Fruit fly (Drosophila melanogaster) whole organism, embryonic: ENCODE results near the gene EMC5.

Experiments used
- Bdp1 ChIP-seq: fragments of 200-800 bp; sonication (Bioruptor generic); optimal IDR thresholded peaks from 3 replicates; lab custom pipeline; 2016; ENCODE audit warnings: missing biosample characterization, missing genetic modification characterization
- Bgb ChIP-seq: fragments of 200-800 bp; sonication (Bioruptor generic); IDR thresholded peaks from 2 replicates; pipeline ENCODE4 v1.3.6; 2022; ENCODE audit warnings: missing biosample characterization, missing genetic modification characterization; ENCODE audit not compliant: partially characterized antibody
- CG10321 ChIP-seq: fragments of 200-800 bp; sonication (Bioruptor generic); IDR thresholded peaks from 2 replicates; pipeline ENCODE4 v1.3.6; 2022; ENCODE audit warnings: missing biosample characterization, missing genetic modification characterization
- CG11398 ChIP-seq: fragments of 200-800 bp; sonication (Bioruptor generic); optimal IDR thresholded peaks from 2 replicates; lab custom pipeline; 2016; ENCODE audit warnings: missing biosample characterization, missing genetic modification characterization
- CG11560 ChIP-seq: fragments of 200-800 bp; sonication (Bioruptor generic); IDR thresholded peaks from 3 replicates; pipeline ENCODE4 v1.3.6; 2022; ENCODE audit warnings: missing biosample characterization, missing genetic modification characterization
- CG12155 ChIP-seq: fragments of 200-800 bp; sonication (Bioruptor generic); optimal IDR thresholded peaks from 3 replicates; lab custom pipeline; 2016; ENCODE audit warnings: missing biosample characterization, missing genetic modification characterization
- CG13287 ChIP-seq: fragments of 200-800 bp; sonication (Bioruptor generic); IDR thresholded peaks from 2 replicates; pipeline ENCODE4 v1.3.6; 2022; ENCODE audit warnings: missing biosample characterization, missing genetic modification characterization; ENCODE audit not compliant: partially characterized antibody
- CG13775 ChIP-seq: fragments of 200-800 bp; sonication (Bioruptor generic); optimal IDR thresholded peaks from 3 replicates; lab custom pipeline; 2017; ENCODE audit warnings: missing biosample characterization, mild to moderate bottlenecking, missing genetic modification characterization
- CG14014 ChIP-seq: fragments of 200-800 bp; sonication (Bioruptor generic); IDR thresholded peaks from 2 replicates; pipeline ENCODE4 v1.3.6; 2022; ENCODE audit warnings: missing biosample characterization, missing genetic modification characterization
- CG17186 ChIP-seq: fragments of 200-800 bp; sonication (Bioruptor generic); optimal IDR thresholded peaks from 3 replicates; lab custom pipeline; 2017; ENCODE audit warnings: missing biosample characterization, missing genetic modification reagents, missing genetic modification characterization
- CG2120 ChIP-seq: fragments of 200-800 bp; sonication (Bioruptor generic); optimal IDR thresholded peaks from 3 replicates; lab custom pipeline; 2016; ENCODE audit warnings: missing biosample characterization, missing genetic modification characterization
- CG2202 ChIP-seq: fragments of 200-800 bp; sonication (Bioruptor generic); optimal IDR thresholded peaks from 2 replicates; lab custom pipeline; 2018; ENCODE audit warnings: missing biosample characterization, mild to moderate bottlenecking, missing genetic modification characterization
- CG2678 ChIP-seq: fragments of 200-800 bp; sonication (Bioruptor generic); optimal IDR thresholded peaks from 3 replicates; lab custom pipeline; 2019; ENCODE audit warnings: missing biosample characterization, mild to moderate bottlenecking, missing genetic modification characterization, moderate library complexity
- CG34376 ChIP-seq: fragments of 200-800 bp; sonication (Bioruptor generic); optimal IDR thresholded peaks from 2 replicates; lab custom pipeline; 2018; ENCODE audit warnings: missing biosample characterization, mild to moderate bottlenecking, missing genetic modification characterization
- CG4707 ChIP-seq: fragments of 200-800 bp; sonication (Bioruptor generic); optimal IDR thresholded peaks from 2 replicates; lab custom pipeline; 2018; ENCODE audit warnings: missing biosample characterization, mild to moderate bottlenecking, missing genetic modification characterization, moderate library complexity
- CG7556 ChIP-seq: fragments of 200-800 bp; sonication (Bioruptor generic); optimal IDR thresholded peaks from 2 replicates; lab custom pipeline; 2017; ENCODE audit warnings: missing biosample characterization, mild to moderate bottlenecking, missing genetic modification characterization
- CG9727 ChIP-seq: fragments of 200-800 bp; sonication (Bioruptor generic); optimal IDR thresholded peaks from 3 replicates; lab custom pipeline; 2017; ENCODE audit warnings: missing biosample characterization, mild to moderate bottlenecking, missing genetic modification characterization
- D ChIP-seq, 2 experiments: fragments of 200-800 bp in 1 of 2; fragments of >200 bp in 1 of 2; sonication (Bioruptor generic) in 1 of 2; optimal IDR thresholded peaks; 2 replicates in 1 of 2; 3 replicates in 1 of 2; lab custom pipeline; 2017; ENCODE audit warnings: mild to moderate bottlenecking in 1 of 2, missing biosample characterization in 1 of 2, missing genetic modification characterization in 1 of 2, missing genetic modification reagents in 1 of 2
- Dfd ChIP-seq, 2 experiments: fragments of >200 bp; optimal IDR thresholded peaks; 2 replicates each; lab custom pipeline; 2017; ENCODE audit warnings: missing biosample characterization in 2 of 2, missing genetic modification characterization in 2 of 2
- Dip3 ChIP-seq: fragments of 200-800 bp; sonication (Bioruptor generic); optimal IDR thresholded peaks from 3 replicates; lab custom pipeline; 2016; ENCODE audit warnings: missing biosample characterization, missing genetic modification characterization
- Doc3 ChIP-seq: fragments of 200-800 bp; sonication (Bioruptor generic); IDR thresholded peaks from 3 replicates; pipeline ENCODE4 v1.3.6; 2022; ENCODE audit warnings: missing biosample characterization, missing genetic modification characterization; ENCODE audit not compliant: partially characterized antibody
- Dref ChIP-seq: fragments of 200-800 bp; sonication (Bioruptor generic); IDR thresholded peaks from 2 replicates; pipeline ENCODE4 v1.3.6; 2022; ENCODE audit warnings: missing biosample characterization, missing genetic modification characterization
- Hr78 ChIP-seq, 2 experiments: fragments of 200-800 bp in 1 of 2; fragments of >200 bp in 1 of 2; sonication (Bioruptor generic) in 1 of 2; optimal IDR thresholded peaks; 2 replicates each; lab custom pipeline; 2017 to 2019; ENCODE audit warnings: missing biosample characterization in 2 of 2, missing genetic modification characterization in 2 of 2, mild to moderate bottlenecking in 1 of 2, moderate library complexity in 1 of 2
- Hsf ChIP-seq: fragments of 200-800 bp; sonication (Bioruptor generic); optimal IDR thresholded peaks from 3 replicates; lab custom pipeline; 2016; ENCODE audit warnings: missing biosample characterization, missing genetic modification characterization
- NfI ChIP-seq: fragments of 200-800 bp; sonication (Bioruptor generic); optimal IDR thresholded peaks from 3 replicates; lab custom pipeline; 2018; ENCODE audit warnings: missing biosample characterization, mild to moderate bottlenecking, missing genetic modification characterization, moderate library complexity
- Rfx ChIP-seq: fragments of 200-800 bp; sonication (Bioruptor generic); IDR thresholded peaks from 2 replicates; pipeline ENCODE4 v1.3.6; 2022; ENCODE audit warnings: missing biosample characterization, missing genetic modification characterization
- Sry-β ChIP-seq: fragments of 200-800 bp; sonication (Bioruptor generic); optimal IDR thresholded peaks from 2 replicates; lab custom pipeline; 2018; ENCODE audit warnings: missing biosample characterization, mild to moderate bottlenecking, missing genetic modification characterization, moderate library complexity
- Ssrp ChIP-seq: fragments of 200-800 bp; sonication (Bioruptor generic); optimal IDR thresholded peaks from 2 replicates; lab custom pipeline; 2018; ENCODE audit warnings: missing biosample characterization, mild to moderate bottlenecking, missing genetic modification characterization, moderate library complexity
- ato ChIP-seq: fragments of 200-800 bp; sonication (Bioruptor generic); IDR thresholded peaks from 2 replicates; pipeline ENCODE4 v1.3.6; 2022; ENCODE audit warnings: missing biosample characterization, missing genetic modification characterization; ENCODE audit not compliant: partially characterized antibody
- cg ChIP-seq: fragments of 200-800 bp; sonication (Bioruptor generic); optimal IDR thresholded peaks from 3 replicates; lab custom pipeline; 2019; ENCODE audit warnings: missing biosample characterization, mild to moderate bottlenecking, missing genetic modification characterization, moderate library complexity
- chm ChIP-seq: fragments of 200-800 bp; sonication (Bioruptor generic); IDR thresholded peaks from 2 replicates; pipeline ENCODE4 v1.3.6; 2022; ENCODE audit warnings: missing biosample characterization, missing genetic modification characterization
- dimm ChIP-seq: fragments of 200-800 bp; sonication (Bioruptor generic); IDR thresholded peaks from 2 replicates; pipeline ENCODE4 v1.3.6; 2022; ENCODE audit warnings: missing biosample characterization, missing genetic modification characterization
- emc ChIP-seq: fragments of 200-800 bp; sonication (Bioruptor generic); optimal IDR thresholded peaks from 2 replicates; lab custom pipeline; 2016; ENCODE audit warnings: missing biosample characterization, missing genetic modification characterization
- gcm ChIP-seq: fragments of 200-800 bp; sonication (Bioruptor generic); optimal IDR thresholded peaks from 2 replicates; lab custom pipeline; 2019; ENCODE audit warnings: missing biosample characterization, mild to moderate bottlenecking, missing genetic modification characterization, moderate library complexity
- gro ChIP-seq: fragments of 200-800 bp; sonication (Bioruptor generic); optimal IDR thresholded peaks from 2 replicates; lab custom pipeline; 2016; ENCODE audit warnings: missing biosample characterization, missing genetic modification characterization
- gsb-n ChIP-seq: fragments of 200-800 bp; sonication (Bioruptor generic); optimal IDR thresholded peaks from 3 replicates; lab custom pipeline; 2018; ENCODE audit warnings: missing biosample characterization, mild to moderate bottlenecking, missing genetic modification characterization
- inv ChIP-seq: fragments of 200-800 bp; sonication (Bioruptor generic); IDR thresholded peaks from 2 replicates; pipeline ENCODE4 v1.3.6; 2022; ENCODE audit warnings: missing biosample characterization, missing genetic modification characterization; ENCODE audit not compliant: partially characterized antibody
- klu ChIP-seq: fragments of 200-800 bp; sonication (Bioruptor generic); IDR thresholded peaks from 2 replicates; pipeline ENCODE4 v1.3.6; 2022; ENCODE audit warnings: missing biosample characterization, missing genetic modification characterization
- nerfin-2 ChIP-seq: fragments of 200-800 bp; sonication (Bioruptor generic); IDR thresholded peaks from 2 replicates; pipeline ENCODE4 v1.3.6; 2022; ENCODE audit warnings: missing biosample characterization, missing genetic modification characterization; ENCODE audit not compliant: partially characterized antibody
- nmo ChIP-seq: fragments of 200-800 bp; sonication (Bioruptor generic); optimal IDR thresholded peaks from 2 replicates; lab custom pipeline; 2018; ENCODE audit warnings: missing biosample characterization, mild to moderate bottlenecking, missing genetic modification characterization, moderate library complexity
- pzg ChIP-seq: fragments of 200-800 bp; sonication (Bioruptor generic); optimal IDR thresholded peaks from 3 replicates; lab custom pipeline; 2018; ENCODE audit warnings: missing biosample characterization, mild to moderate bottlenecking, missing genetic modification characterization, moderate library complexity
- sc ChIP-seq, 3 experiments: fragments of >200 bp in 2 of 3; fragments of 200-800 bp in 1 of 3; sonication (Bioruptor generic) in 1 of 3; optimal IDR thresholded peaks; 2 replicates in 2 of 3; 3 replicates in 1 of 3; lab custom pipeline; 2017; ENCODE audit warnings: mild to moderate bottlenecking in 1 of 3, missing biosample characterization in 1 of 3, missing genetic modification characterization in 1 of 3, missing genetic modification reagents in 1 of 3
- sens-2 ChIP-seq: fragments of 200-800 bp; sonication (Bioruptor generic); IDR thresholded peaks from 2 replicates; pipeline ENCODE4 v1.3.6; 2022; ENCODE audit warnings: missing biosample characterization, missing genetic modification characterization
- sisA ChIP-seq: fragments of 200-800 bp; sonication (Bioruptor generic); IDR thresholded peaks from 2 replicates; pipeline ENCODE4 v1.3.6; 2022; ENCODE audit warnings: missing biosample characterization, missing genetic modification characterization
- slbo ChIP-seq: fragments of 200-800 bp; sonication (Bioruptor generic); IDR thresholded peaks from 2 replicates; pipeline ENCODE4 v1.3.6; 2022; ENCODE audit warnings: missing biosample characterization, missing genetic modification characterization
- sr ChIP-seq: fragments of 200-800 bp; sonication (Bioruptor generic); IDR thresholded peaks from 3 replicates; pipeline ENCODE4 v1.3.6; 2022; ENCODE audit warnings: missing biosample characterization, missing genetic modification characterization
- unpg ChIP-seq: fragments of 200-800 bp; sonication (Bioruptor generic); optimal IDR thresholded peaks from 3 replicates; lab custom pipeline; 2018; ENCODE audit warnings: missing biosample characterization, mild to moderate bottlenecking, missing genetic modification characterization, moderate library complexity
- zen2 ChIP-seq: fragments of 200-800 bp; sonication (Bioruptor generic); IDR thresholded peaks from 3 replicates; pipeline ENCODE4 v1.3.6; 2022; ENCODE audit warnings: missing biosample characterization, missing genetic modification characterization; ENCODE audit not compliant: partially characterized antibody

EMC5 gene

dm6 chr2L:18946636-18947514, 40.6 kb upstream of the EMC5 start (continued):
- TF ChIP-seq D (optimal IDR thresholded peaks at IDR 0.05; lab: Kevin White, UChicago) = no peak
- no peak for TF ChIP-seq D (GFP tag; optimal IDR thresholded peaks at IDR 0.05; lab: Kevin White, UChicago)
- TF ChIP-seq CG11560 (tag; lab: Robert Waterston, UW) = no peak
- TF ChIP-seq sc (optimal IDR thresholded peaks at IDR 0.05; lab: Kevin White, UChicago) = no peak
- TF ChIP-seq sc (GFP tag; optimal IDR thresholded peaks at IDR 0.05; lab: Kevin White, UChicago) = peak; percentile 46
- no peak for TF ChIP-seq Bdp1 (GFP tag; lab: Kevin White, UChicago)
- TF ChIP-seq CG7556 = peak; percentile 21
- no peak for TF ChIP-seq Dfd (GFP tag; optimal IDR thresholded peaks at IDR 0.05; lab: Kevin White, UChicago)
- TF ChIP-seq CG2678 = peak; percentile 36
- TF ChIP-seq gsb-n = peak; percentile 61
- no peak for TF ChIP-seq NfI (GFP tag; lab: Kevin White, UChicago)
- no peak for TF ChIP-seq CG2120 (GFP tag; lab: Kevin White, UChicago)
- TF ChIP-seq dimm = no peak
- no peak for TF ChIP-seq chm (GFP tag; lab: Robert Waterston, UW)
- no peak for TF ChIP-seq klu
- TF ChIP-seq sr (GFP tag; lab: Robert Waterston, UW) = no peak
- TF ChIP-seq CG11398 (GFP tag; lab: Kevin White, UChicago) = no peak
- no peak for TF ChIP-seq pzg (GFP tag; lab: Kevin White, UChicago)
- peak; percentile 52 for TF ChIP-seq CG9727 (GFP tag; lab: Kevin White, UChicago)
- no peak for TF ChIP-seq Hsf (GFP tag; lab: Kevin White, UChicago)
- peak; percentile 30 for TF ChIP-seq gcm (GFP tag; lab: Kevin White, UChicago)
- TF ChIP-seq CG17186 (GFP tag; lab: Kevin White, UChicago) = no peak
- 0 out of 2 replicates have a peak, but pooled peaks have one; percentile 29 for TF ChIP-seq CG14014
- TF ChIP-seq nmo = peak; percentile 48
- no peak for TF ChIP-seq CG34376 (GFP tag; lab: Kevin White, UChicago)
- no peak for TF ChIP-seq emc (GFP tag; lab: Kevin White, UChicago)
- TF ChIP-seq slbo (GFP tag; lab: Robert Waterston, UW) = 0 out of 2 replicates have a peak, but pooled peaks have one; percentile 9
- no peak for TF ChIP-seq Rfx (GFP tag; lab: Robert Waterston, UW)
- TF ChIP-seq unpg (GFP tag; lab: Kevin White, UChicago) = peak; percentile 44
- TF ChIP-seq CG12155 (GFP tag; lab: Kevin White, UChicago) = no peak
- TF ChIP-seq CG4707 (GFP tag; lab: Kevin White, UChicago) = no peak
- TF ChIP-seq CG13287 = no peak
- TF ChIP-seq CG2202 = no peak
- TF ChIP-seq sisA (GFP tag; lab: Robert Waterston, UW) = no peak
- no peak for TF ChIP-seq nerfin-2 (GFP tag; lab: Robert Waterston, UW)
- TF ChIP-seq Ssrp = peak; percentile 9
- no peak for TF ChIP-seq Dip3 (GFP tag; lab: Kevin White, UChicago)
- peak; percentile 41 for TF ChIP-seq CG13775 (GFP tag; lab: Kevin White, UChicago)
- no peak for TF ChIP-seq Sry-β (GFP tag; lab: Kevin White, UChicago)

DNA sequence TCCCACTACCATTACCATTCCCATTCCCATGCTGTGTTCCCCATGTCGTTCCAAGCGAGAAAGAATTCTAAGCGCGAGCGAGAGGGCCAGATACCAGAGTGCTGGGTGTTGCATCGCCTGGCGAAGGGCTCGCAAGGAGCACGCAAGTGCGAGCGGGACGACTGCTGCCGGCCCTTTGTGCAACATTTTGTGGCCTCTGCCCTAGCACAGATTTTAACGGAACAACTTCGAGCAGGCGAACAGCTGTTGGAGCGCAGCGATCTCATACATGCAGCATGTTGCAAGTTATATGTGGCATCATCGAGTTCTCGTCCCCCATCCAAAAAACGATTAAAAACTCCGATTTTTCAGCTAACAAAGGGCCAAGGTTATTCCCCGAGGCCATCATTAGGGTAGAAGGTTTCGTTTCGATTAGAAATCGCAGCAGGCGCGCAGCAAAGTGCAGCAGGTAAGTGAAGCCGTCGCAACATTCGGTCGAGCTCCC, 40.0 kb upstream of the EMC5 start:
- TF ChIP-seq Bgb (0 out of 2 replicates have a peak, but pooled peaks have one; percentile 18), Dref (GFP tag; lab: Robert Waterston, UW) (0 out of 2 replicates have a peak, but pooled peaks have one; percentile 23), sens-2 (GFP tag; lab: Robert Waterston, UW) (no peak), ato (GFP tag; lab: Robert Waterston, UW) (0 out of 2 replicates have a peak, but pooled peaks have one; percentile 26), Hr78 (GFP tag; optimal IDR thresholded peaks at IDR 0.05; lab: Kevin White, UChicago) (peak in 1 of 2 experiments; percentile 93), zen2 (peak; percentile 27; the same call in 1 of the 3 replicates), Doc3 (GFP tag; lab: Robert Waterston, UW) (peak; percentile 47; the same call in 1 of the 3 replicates), gro (GFP tag; lab: Kevin White, UChicago) (no peak), cg (GFP tag; lab: Kevin White, UChicago) (peak; percentile 35), CG10321 (peak; percentile 94), inv (GFP tag; lab: Robert Waterston, UW) (peak; percentile 34; the same call in 1 of the 2 replicates)
